Fruit fly (Drosophila melanogaster): ENCODE measurements around the gene Sld5.
A peak's percentile ranks its signal among the peaks of the same experiment; 100 is the strongest.

DNA sequence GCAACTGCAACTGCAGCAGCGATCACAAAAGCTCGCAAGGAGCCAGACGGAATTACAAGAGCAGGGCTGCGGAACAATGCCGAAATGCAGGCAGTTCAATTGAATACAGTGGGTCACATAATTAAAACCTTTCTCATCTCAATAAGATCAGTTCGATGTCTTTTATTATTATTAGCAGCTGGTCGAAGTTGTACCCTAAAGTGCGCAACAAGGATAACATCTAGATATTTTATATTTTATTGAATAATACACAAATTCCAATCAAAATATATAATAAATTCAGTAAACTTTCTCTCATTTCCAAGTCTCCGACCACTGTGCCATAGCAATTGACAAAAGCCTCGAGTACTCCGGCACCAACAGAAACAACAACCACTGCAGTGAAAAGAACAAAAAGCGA lies 11.8 kb upstream of the Sld5 start:
- peak in 1 of 2 experiments; percentile 25 for TF ChIP-seq foxo (GFP tag; optimal IDR thresholded peaks at IDR 0.05)
- no peak for TF ChIP-seq Dfd (GFP tag; optimal IDR thresholded peaks at IDR 0.05)
- no peak for TF ChIP-seq Abd-B (GFP tag; optimal IDR thresholded peaks at IDR 0.05)
- TF ChIP-seq Jra (GFP tag; optimal IDR thresholded peaks at IDR 0.05) = no peak
- TF ChIP-seq tai (GFP tag; optimal IDR thresholded peaks at IDR 0.05) = no peak
- TF ChIP-seq Mio (GFP tag; optimal IDR thresholded peaks at IDR 0.05) = no peak

Data from whole organism, wandering third instar larva.